Worm (Caenorhabditis elegans) whole organism, L3 larva: Measurements from ENCODE around the gene R10E11.5.
A peak's percentile ranks its signal among the peaks of the same experiment; 100 is the strongest.

ENCODE experiments used
- R02D3.7 ChIP-seq: fragments of 150-350 bp; optimal IDR thresholded peaks from 2 replicates; lab custom pipeline; 2014; ENCODE audit warnings: missing biosample characterization, missing genetic modification characterization
- egl-27 ChIP-seq: sonication (generic microtip); optimal IDR thresholded peaks from 4 replicates; lab custom pipeline; 2017; ENCODE audit warnings: missing biosample characterization, missing genetic modification reagents, missing genetic modification characterization
- fos-1 ChIP-seq: fragments of 150-350 bp; optimal IDR thresholded peaks from 2 replicates; lab custom pipeline; 2014; ENCODE audit warnings: missing biosample characterization, missing genetic modification characterization
- nhr-237 ChIP-seq: fragments of 150-350 bp; optimal IDR thresholded peaks from 2 replicates; lab custom pipeline; 2014; ENCODE audit warnings: missing biosample characterization, missing genetic modification characterization
- pha-4 ChIP-seq: fragments of 150-350 bp; optimal IDR thresholded peaks from 2 replicates; lab custom pipeline; 2014; ENCODE audit warnings: missing biosample characterization, missing genetic modification reagents, missing genetic modification characterization
- zag-1 ChIP-seq: fragments of 150-350 bp; optimal IDR thresholded peaks from 2 replicates; lab custom pipeline; 2014; ENCODE audit warnings: missing biosample characterization, missing genetic modification characterization

ce11 chrIII:9752852-9753251, 36.6 kb downstream of the R10E11.5 start, which contains the start of gene ech-6:
- TF ChIP-seq pha-4 (tag; lab: Kevin White, UChicago) = peak; percentile 65
- TF ChIP-seq egl-27 (tag; lab: Kevin White, UChicago) = no peak
- TF ChIP-seq zag-1 = no peak
- no peak for TF ChIP-seq fos-1 (tag; lab: Kevin White, UChicago)
- TF ChIP-seq R02D3.7 = no peak
- TF ChIP-seq nhr-237 (tag; lab: Kevin White, UChicago) = no peak
